Fruit fly (Drosophila melanogaster) whole organism: ENCODE results near the gene CG12301.

Experiments
- CG8478 ChIP-seq: fragments of >200 bp; optimal IDR thresholded peaks from 2 replicates; lab custom pipeline; 2018; ENCODE audit warnings: inconsistent platforms
- Dll ChIP-seq: fragments of >200 bp; optimal IDR thresholded peaks from 2 replicates; lab custom pipeline; 2017
- EcR ChIP-seq, 2 experiments: fragments of >200 bp; optimal IDR thresholded peaks; 2 replicates each; lab custom pipeline; 2017; ENCODE audit warnings: missing biosample characterization in 2 of 2, missing genetic modification characterization in 2 of 2, missing genetic modification reagents in 2 of 2
- pan ChIP-seq: fragments of >200 bp; optimal IDR thresholded peaks from 2 replicates; lab custom pipeline; 2017
- usp ChIP-seq: fragments of >200 bp; optimal IDR thresholded peaks from 2 replicates; lab custom pipeline; 2017; ENCODE audit warnings: missing biosample characterization, missing genetic modification characterization, mixed read lengths

DNA sequence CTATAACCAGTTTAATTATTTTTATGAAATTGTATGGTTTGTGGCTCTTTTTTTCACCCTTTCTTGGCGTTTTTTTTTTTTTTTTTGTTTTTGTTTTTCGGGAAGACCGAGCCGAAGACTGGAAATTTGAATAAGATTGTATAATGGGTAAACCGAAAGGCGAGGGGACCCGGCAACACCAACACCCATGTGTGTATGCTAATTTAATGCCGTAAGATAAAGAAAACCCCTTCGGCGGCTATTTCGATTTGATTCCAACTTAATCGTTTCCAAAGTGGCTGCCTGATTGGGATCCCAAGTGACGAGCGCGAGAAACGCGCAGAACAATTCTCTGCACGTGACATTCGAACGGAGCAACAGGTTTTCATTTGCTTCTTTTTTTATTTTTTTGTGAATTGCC lies 37.1 kb upstream of the CG12301 start:
- TF ChIP-seq usp (GFP tag; lab: Kevin White, UChicago), result no peak
- TF ChIP-seq EcR (GFP tag; optimal IDR thresholded peaks at IDR 0.05; lab: Kevin White, UChicago), result no peak
- no peak for TF ChIP-seq CG8478 (lab: Kevin White, UChicago)
- TF ChIP-seq pan, result no peak
- TF ChIP-seq Dll (lab: Kevin White, UChicago), result no peak
